Worm (Caenorhabditis elegans): ENCODE measurements around the gene B0035.21.

Gene B0035.21

ce11 chrIV:11347275-11347674 lies 20.2 kb downstream of the B0035.21 start:
- TF ChIP-seq sea-1 (GFP tag; conservative IDR thresholded peaks at IDR 0.05) (no peak), B0310.2 (tag; optimal IDR thresholded peaks at IDR 0.05) (no peak), pes-1 (GFP tag; IDR thresholded peaks at IDR 0.05) (no peak), hnd-1 (tag; optimal IDR thresholded peaks at IDR 0.05) (no peak), ama-1 (optimal IDR thresholded peaks at IDR 0.05) (no peak), ceh-36 (tag; optimal IDR thresholded peaks at IDR 0.05) (no peak)

ce11 chrIV:11348822-11349221 lies 21.8 kb downstream of the B0035.21 start:
- TF ChIP-seq ama-1 (optimal IDR thresholded peaks at IDR 0.05) (no peak), tbx-11 (GFP tag; IDR thresholded peaks at IDR 0.05) (no peak), F13C5.2 (tag; optimal IDR thresholded peaks at IDR 0.05) (no peak), pes-1 (GFP tag; IDR thresholded peaks at IDR 0.05) (no peak), sea-1 (GFP tag; conservative IDR thresholded peaks at IDR 0.05) (no peak), ceh-13 (GFP tag; optimal IDR thresholded peaks at IDR 0.05) (no peak), aly-1 (tag; optimal IDR thresholded peaks at IDR 0.05) (no peak), hnd-1 (tag; optimal IDR thresholded peaks at IDR 0.05) (no peak), scrt-1 (GFP tag; IDR thresholded peaks at IDR 0.05) (no peak), hmg-4 (GFP tag; optimal IDR thresholded peaks at IDR 0.05) (no peak), tra-4 (tag; optimal IDR thresholded peaks at IDR 0.05) (no peak), B0310.2 (tag; optimal IDR thresholded peaks at IDR 0.05) (no peak), hmbx-1 (tag; optimal IDR thresholded peaks at IDR 0.05) (no peak), ets-7 (tag; optimal IDR thresholded peaks at IDR 0.05) (no peak)

DNA sequence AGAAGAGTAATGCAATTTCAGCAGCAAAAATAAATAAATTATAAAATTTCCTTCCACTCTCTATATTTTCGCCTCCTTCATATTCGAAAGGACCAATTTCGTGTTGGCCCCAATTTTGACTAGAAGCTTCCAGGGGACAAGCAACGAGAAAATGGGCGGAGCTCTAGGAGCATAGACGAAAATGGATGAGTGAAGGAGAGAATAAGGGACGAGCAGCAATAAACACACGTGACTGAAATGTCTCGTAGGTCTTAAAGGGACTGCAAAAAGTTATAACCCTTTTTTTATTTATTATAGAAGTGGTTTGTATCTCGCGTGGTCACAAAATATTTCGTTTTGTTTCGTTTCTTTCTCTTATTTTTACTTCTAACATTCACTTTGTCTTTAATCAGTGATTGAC lies 22.7 kb downstream of the B0035.21 start:
- TF ChIP-seq sea-1 (GFP tag; conservative IDR thresholded peaks at IDR 0.05) (no peak), tra-4 (tag; optimal IDR thresholded peaks at IDR 0.05) (no peak), B0310.2 (tag; optimal IDR thresholded peaks at IDR 0.05) (no peak), hmbx-1 (tag; optimal IDR thresholded peaks at IDR 0.05) (no peak), F13C5.2 (tag; optimal IDR thresholded peaks at IDR 0.05) (no peak), flt-1 (GFP tag; IDR thresholded peaks at IDR 0.05) (no peak), hnd-1 (tag; optimal IDR thresholded peaks at IDR 0.05) (no peak), tbx-11 (GFP tag; IDR thresholded peaks at IDR 0.05) (no peak), pes-1 (GFP tag; IDR thresholded peaks at IDR 0.05) (no peak), ama-1 (optimal IDR thresholded peaks at IDR 0.05) (no peak), aly-1 (tag; optimal IDR thresholded peaks at IDR 0.05) (no peak), scrt-1 (GFP tag; IDR thresholded peaks at IDR 0.05) (no peak), hmg-4 (GFP tag; optimal IDR thresholded peaks at IDR 0.05) (no peak), ets-7 (tag; optimal IDR thresholded peaks at IDR 0.05) (no peak), tbx-37 (GFP tag; conservative IDR thresholded peaks at IDR 0.05) (no peak), ceh-13 (GFP tag; optimal IDR thresholded peaks at IDR 0.05) (no peak), ceh-36 (tag; optimal IDR thresholded peaks at IDR 0.05) (no peak)

ce11 chrIV:11350809-11351208 lies 23.7 kb downstream of the B0035.21 start:
- TF ChIP-seq ets-7 (tag; optimal IDR thresholded peaks at IDR 0.05), result no peak
- TF ChIP-seq flt-1 (GFP tag; IDR thresholded peaks at IDR 0.05), result no peak

DNA sequence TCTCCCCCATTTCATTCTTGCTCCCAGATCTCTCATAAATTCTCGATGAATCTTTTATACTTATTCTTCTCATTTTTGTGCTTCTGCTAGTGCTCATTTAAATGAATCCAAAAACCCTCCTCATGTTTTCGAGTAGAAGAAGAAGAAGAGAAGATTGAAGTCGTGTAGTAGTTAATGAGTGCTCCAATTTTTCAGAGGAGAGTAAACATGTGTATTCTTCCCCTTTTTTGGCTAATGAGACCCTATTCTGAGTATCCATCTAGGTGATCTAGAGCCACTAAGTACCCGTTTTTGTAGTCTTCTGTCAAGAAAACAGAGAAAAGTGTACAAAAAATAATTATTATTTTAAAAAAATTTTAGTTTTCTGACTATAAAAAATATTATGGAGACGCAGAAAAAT lies 24.5 kb downstream of the B0035.21 start:
- TF ChIP-seq ceh-36 (tag; optimal IDR thresholded peaks at IDR 0.05), result no peak

ce11 chrIV:11352768-11353167 lies 25.7 kb downstream of the B0035.21 start:
- TF ChIP-seq pes-1 (GFP tag; IDR thresholded peaks at IDR 0.05) (no peak), ets-7 (tag; optimal IDR thresholded peaks at IDR 0.05) (no peak), tbx-11 (GFP tag; IDR thresholded peaks at IDR 0.05) (no peak), tbx-37 (GFP tag; conservative IDR thresholded peaks at IDR 0.05) (no peak), flt-1 (GFP tag; IDR thresholded peaks at IDR 0.05) (no peak), F13C5.2 (tag; optimal IDR thresholded peaks at IDR 0.05) (no peak), hmbx-1 (tag; optimal IDR thresholded peaks at IDR 0.05) (no peak), aly-1 (tag; optimal IDR thresholded peaks at IDR 0.05) (no peak), ceh-36 (tag; optimal IDR thresholded peaks at IDR 0.05) (no peak), B0310.2 (tag; optimal IDR thresholded peaks at IDR 0.05) (no peak), scrt-1 (GFP tag; IDR thresholded peaks at IDR 0.05) (no peak), hmg-4 (GFP tag; optimal IDR thresholded peaks at IDR 0.05) (no peak)

DNA sequence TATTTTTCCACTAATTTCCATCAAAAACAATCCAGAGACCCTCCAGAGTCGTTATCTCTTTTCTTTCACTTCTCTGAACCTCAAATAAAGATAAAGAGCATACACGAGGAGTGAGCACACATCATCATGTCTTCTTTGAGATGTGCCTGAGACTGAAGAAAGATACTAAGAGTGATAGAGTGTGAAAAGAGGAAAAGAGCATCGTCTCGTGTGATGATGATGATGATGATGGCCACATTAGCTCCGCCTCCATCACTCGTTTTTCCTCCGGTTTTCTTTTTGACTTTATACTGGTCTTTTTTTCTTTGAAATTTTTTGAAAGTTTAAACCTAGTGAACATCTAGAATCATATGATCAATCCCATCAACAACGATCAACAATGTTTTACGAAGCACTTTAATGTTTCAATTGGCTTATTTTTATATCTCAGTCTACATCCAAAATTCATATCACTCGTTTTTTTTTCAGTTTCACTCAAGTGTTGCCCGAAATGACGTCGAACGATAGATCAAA lies 26.9 kb downstream of the B0035.21 start, which contains the start of gene T01G1.2:
Gene T01G1.2 (plus strand): TSS at position 463 of the 513 bp plus-strand sequence.
- no peak for TF ChIP-seq tbx-11 (GFP tag; IDR thresholded peaks at IDR 0.05)
- TF ChIP-seq F13C5.2 (tag; optimal IDR thresholded peaks at IDR 0.05), result no peak
- no peak for TF ChIP-seq ets-7 (tag; optimal IDR thresholded peaks at IDR 0.05)
- TF ChIP-seq hmg-4 (GFP tag; optimal IDR thresholded peaks at IDR 0.05), result no peak
- no peak for TF ChIP-seq tra-4 (tag; optimal IDR thresholded peaks at IDR 0.05)
- no peak for TF ChIP-seq hmbx-1 (tag; optimal IDR thresholded peaks at IDR 0.05)
- no peak for TF ChIP-seq hnd-1 (tag; optimal IDR thresholded peaks at IDR 0.05)
- no peak for TF ChIP-seq ama-1 (optimal IDR thresholded peaks at IDR 0.05)
- no peak for TF ChIP-seq flt-1 (GFP tag; IDR thresholded peaks at IDR 0.05)
- TF ChIP-seq tbx-37 (GFP tag; conservative IDR thresholded peaks at IDR 0.05), result no peak
- TF ChIP-seq aly-1 (tag; optimal IDR thresholded peaks at IDR 0.05), result no peak

DNA sequence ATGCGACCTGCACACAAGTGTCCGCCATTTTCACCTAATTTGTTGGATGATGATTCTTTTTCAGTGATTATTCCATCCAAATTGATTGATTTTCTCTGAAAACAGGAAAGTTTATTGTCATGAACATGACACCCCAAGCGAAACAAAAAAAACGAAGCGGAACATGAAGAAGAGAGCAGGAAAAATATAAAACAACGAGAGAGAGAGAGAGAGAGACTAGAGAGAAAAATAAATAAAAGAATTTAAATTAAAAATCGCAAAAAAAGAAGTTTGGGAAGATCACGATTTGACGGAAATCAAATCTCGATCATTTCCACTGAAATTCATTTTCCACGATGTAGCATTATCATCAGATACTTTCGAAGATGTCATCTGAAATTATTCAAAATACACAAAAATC lies 32.7 kb downstream of the B0035.21 start, which contains the start of gene klp-12:
Gene klp-12 (minus strand): TSS at position 101 of the 400 bp plus-strand sequence.
- no peak for TF ChIP-seq aly-1 (tag; optimal IDR thresholded peaks at IDR 0.05)
- no peak for TF ChIP-seq F13C5.2 (tag; optimal IDR thresholded peaks at IDR 0.05)
- no peak for TF ChIP-seq ama-1 (optimal IDR thresholded peaks at IDR 0.05)

DNA sequence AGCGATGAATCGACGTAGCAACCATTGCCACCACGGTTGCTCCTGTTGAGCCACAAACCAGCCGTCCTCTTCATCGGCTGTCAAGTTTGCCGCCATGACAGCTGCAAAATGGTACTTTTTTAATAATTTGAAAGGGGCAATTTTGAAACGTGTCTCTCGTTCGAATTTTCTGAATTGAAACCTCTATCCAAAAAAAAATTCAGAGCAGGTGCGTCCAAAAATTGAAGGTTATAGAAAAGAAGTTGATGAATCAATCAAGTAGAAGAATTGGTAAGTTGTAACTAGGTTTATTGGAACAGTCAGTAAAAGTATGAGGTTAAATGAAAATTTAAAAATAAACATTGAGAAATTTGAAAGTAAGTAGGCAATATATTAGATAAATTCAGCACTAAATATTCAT lies 34.3 kb downstream of the B0035.21 start, which contains the start of gene T01G1.4:
Gene T01G1.4 (minus strand): TSS at position 101 of the 400 bp plus-strand sequence.
- TF ChIP-seq ceh-13 (GFP tag; optimal IDR thresholded peaks at IDR 0.05) (no peak), tbx-37 (GFP tag; conservative IDR thresholded peaks at IDR 0.05) (no peak), tra-4 (tag; optimal IDR thresholded peaks at IDR 0.05) (no peak), F13C5.2 (tag; optimal IDR thresholded peaks at IDR 0.05) (no peak), pes-1 (GFP tag; IDR thresholded peaks at IDR 0.05) (no peak), aly-1 (tag; optimal IDR thresholded peaks at IDR 0.05) (no peak), hnd-1 (tag; optimal IDR thresholded peaks at IDR 0.05) (no peak), B0310.2 (tag; optimal IDR thresholded peaks at IDR 0.05) (no peak), hmbx-1 (tag; optimal IDR thresholded peaks at IDR 0.05) (no peak), flt-1 (GFP tag; IDR thresholded peaks at IDR 0.05) (no peak), hmg-4 (GFP tag; optimal IDR thresholded peaks at IDR 0.05) (no peak), tbx-11 (GFP tag; IDR thresholded peaks at IDR 0.05) (no peak), scrt-1 (GFP tag; IDR thresholded peaks at IDR 0.05) (no peak), ama-1 (optimal IDR thresholded peaks at IDR 0.05) (no peak), ceh-36 (tag; optimal IDR thresholded peaks at IDR 0.05) (no peak), sea-1 (GFP tag; conservative IDR thresholded peaks at IDR 0.05) (no peak), ets-7 (tag; optimal IDR thresholded peaks at IDR 0.05) (no peak)

Data from whole organism, early embryonic.